Fruit fly (Drosophila melanogaster) Kc167 (cell line): Measurements from ENCODE around the gene CG14085.

Experiments used
- Myc ChIP-seq: fragments of >200 bp; optimal IDR thresholded peaks from 2 replicates; lab custom pipeline; 2017; ENCODE audit warnings: missing external identifiers
- Sin3A ChIP-seq: fragments of >200 bp; optimal IDR thresholded peaks from 2 replicates; lab custom pipeline; 2018; ENCODE audit warnings: missing external identifiers
- h ChIP-seq: fragments of >200 bp; optimal IDR thresholded peaks from 3 replicates; lab custom pipeline; 2018; ENCODE audit warnings: missing external identifiers
- ttk ChIP-seq: sonication (Bioruptor generic); optimal IDR thresholded peaks from 2 replicates; lab custom pipeline; 2017; ENCODE audit warnings: missing external identifiers

DNA sequence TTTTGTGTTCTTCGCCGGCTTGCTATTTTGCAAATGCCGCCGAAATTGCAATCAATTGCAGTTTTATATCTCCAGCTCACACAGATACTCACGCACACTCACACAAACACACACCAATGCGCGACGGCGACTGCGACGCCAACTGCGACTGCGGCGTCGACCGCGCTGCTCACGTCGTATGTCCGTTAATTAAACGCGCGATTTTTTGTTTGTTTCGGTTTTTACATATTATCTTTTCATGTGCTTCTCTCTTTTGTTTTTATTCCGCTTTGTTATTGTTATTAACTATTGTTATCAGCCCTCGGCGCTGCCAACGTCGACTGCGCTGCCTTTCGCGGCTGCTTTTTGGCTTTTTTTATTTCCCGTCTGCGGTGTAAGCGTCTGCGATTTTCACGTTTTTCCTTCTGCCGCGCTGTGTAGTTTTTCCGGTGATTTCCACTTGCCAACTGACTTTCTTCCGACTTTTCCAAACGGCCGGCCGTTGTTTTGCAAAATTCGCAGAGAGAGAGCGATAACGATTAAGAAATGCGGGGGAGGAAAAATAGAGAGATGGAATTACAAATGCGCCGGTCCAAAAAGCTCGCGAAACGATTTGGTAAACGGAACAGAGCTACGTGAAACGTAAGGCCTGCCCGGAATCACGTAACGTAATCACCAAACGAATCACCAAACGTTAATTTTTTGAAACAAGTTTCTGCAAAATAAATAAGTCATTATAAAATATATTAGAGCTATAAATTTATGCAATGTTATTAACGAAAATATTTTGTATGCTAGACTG, 34.0 kb upstream of the CG14085 start, which contains the start of gene fz2:
- TF ChIP-seq h (lab: Kevin White, UChicago) (no peak), ttk (lab: Kevin White, UChicago) (no peak), Sin3A (lab: Kevin White, UChicago) (no peak), Myc (lab: Kevin White, UChicago) (no peak)
